Fruit fly (Drosophila melanogaster) Kc167 (cell line): ENCODE results near the gene CG17544.

Experiments
- Myc ChIP-seq: fragments of >200 bp; optimal IDR thresholded peaks from 2 replicates; lab custom pipeline; 2017; ENCODE audit warnings: missing external identifiers
- h ChIP-seq: fragments of >200 bp; optimal IDR thresholded peaks from 3 replicates; lab custom pipeline; 2018; ENCODE audit warnings: missing external identifiers
- psq ChIP-seq: fragments of >200 bp; optimal IDR thresholded peaks from 2 replicates; lab custom pipeline; 2017; ENCODE audit warnings: missing external identifiers

DNA sequence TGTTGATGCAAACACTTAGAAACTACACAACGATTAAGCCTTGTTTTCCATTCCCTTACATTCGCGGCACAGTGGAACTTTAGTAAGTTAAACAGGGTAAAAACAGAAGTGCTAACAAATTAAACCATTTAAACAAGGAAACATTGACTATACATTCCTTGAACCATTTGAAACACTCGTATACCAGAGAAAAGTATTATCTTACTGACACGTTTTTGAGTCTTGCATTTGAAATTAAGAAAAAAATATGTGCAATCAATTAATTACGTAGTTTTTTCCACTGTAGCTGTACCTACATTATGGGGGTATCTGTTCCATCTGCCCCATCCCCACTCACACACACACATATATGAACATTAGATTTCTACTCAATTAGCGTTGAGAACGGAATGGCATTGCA lies 35.0 kb upstream of the CG17544 start:
- no peak for TF ChIP-seq Myc (lab: Kevin White, UChicago)
- TF ChIP-seq psq (lab: Kevin White, UChicago): no peak
- TF ChIP-seq h: no peak
